Worm (Caenorhabditis elegans) whole organism, early embryonic: ENCODE measurements around the gene nspa-8.

Source experiments
- B0310.2 ChIP-seq: sonication (generic microtip); optimal IDR thresholded peaks from 2 replicates; lab custom pipeline; 2016; ENCODE audit warnings: mild to moderate bottlenecking, missing genetic modification characterization, missing compliant biosample characterization
- aly-1 ChIP-seq: sonication (generic microtip); optimal IDR thresholded peaks from 2 replicates; lab custom pipeline; 2016; ENCODE audit warnings: missing genetic modification characterization, missing compliant biosample characterization
- ama-1 ChIP-seq: fragments of 150-350 bp; optimal IDR thresholded peaks from 2 replicates; lab custom pipeline; 2014
- ceh-13 ChIP-seq: fragments of 200-800 bp; sonication (Bioruptor generic); optimal IDR thresholded peaks from 2 replicates; lab custom pipeline; 2018; ENCODE audit warnings: mild to moderate bottlenecking, missing genetic modification characterization, missing compliant biosample characterization
- ceh-36 ChIP-seq: sonication (generic microtip); optimal IDR thresholded peaks from 2 replicates; lab custom pipeline; 2016; ENCODE audit warnings: missing genetic modification characterization, inconsistent platforms, missing compliant biosample characterization
- ets-7 ChIP-seq: sonication (generic microtip); optimal IDR thresholded peaks from 2 replicates; lab custom pipeline; 2016; ENCODE audit warnings: missing genotype, missing genetic modification characterization, missing compliant biosample characterization
- flt-1 ChIP-seq: fragments of 200-800 bp; sonication (Bioruptor generic); IDR thresholded peaks from 2 replicates; pipeline ENCODE4 v1.3.6; 2022; ENCODE audit warnings: missing genetic modification characterization, missing compliant biosample characterization
- hnd-1 ChIP-seq: sonication (generic microtip); optimal IDR thresholded peaks from 2 replicates; lab custom pipeline; 2016; ENCODE audit warnings: missing genetic modification characterization, missing compliant biosample characterization
- pes-1 ChIP-seq: fragments of 200-800 bp; sonication (Bioruptor generic); IDR thresholded peaks from 2 replicates; pipeline ENCODE4 v1.3.6; 2022; ENCODE audit warnings: missing genetic modification reagents, missing genetic modification characterization, missing compliant biosample characterization
- scrt-1 ChIP-seq: fragments of 200-800 bp; sonication (Bioruptor generic); IDR thresholded peaks from 2 replicates; pipeline ENCODE4 v1.3.6; 2022; ENCODE audit warnings: missing genetic modification characterization, missing compliant biosample characterization
- sea-1 ChIP-seq: fragments of 200-800 bp; sonication (Bioruptor generic); conservative IDR thresholded peaks from 2 replicates; pipeline ENCODE4 v1.3.6; 2022; ENCODE audit warnings: missing genetic modification characterization, missing compliant biosample characterization
- tbx-37 ChIP-seq: fragments of 200-800 bp; sonication (Bioruptor generic); conservative IDR thresholded peaks from 2 replicates; pipeline ENCODE4 v1.3.6; 2022; ENCODE audit warnings: missing genetic modification reagents, missing genetic modification characterization, missing compliant biosample characterization
- tra-4 ChIP-seq: sonication (generic microtip); optimal IDR thresholded peaks from 2 replicates; lab custom pipeline; 2017; ENCODE audit warnings: missing genetic modification characterization, missing compliant biosample characterization

ce11 chrV:14813566-14813965, 13.3 kb downstream of the nspa-8 start:
- TF ChIP-seq ceh-36 (tag; lab: Kevin White, UChicago) (no peak), ama-1 (lab: Kevin White, UChicago) (no peak), B0310.2 (no peak), pes-1 (GFP tag; lab: Robert Waterston, UW) (no peak), aly-1 (tag; lab: Kevin White, UChicago) (no peak), flt-1 (no peak), tra-4 (no peak), ets-7 (tag; lab: Kevin White, UChicago) (no peak), sea-1 (GFP tag; lab: Robert Waterston, UW) (no peak), hnd-1 (no peak), scrt-1 (GFP tag; lab: Robert Waterston, UW) (no peak), ceh-13 (no peak), tbx-37 (no peak)
